Worm (Caenorhabditis elegans) whole organism, young adult: ENCODE data around the gene imp-2.

ENCODE experiments used
- F10E7.11 ChIP-seq: sonication (generic microtip); optimal IDR thresholded peaks from 2 replicates; lab custom pipeline; 2017; ENCODE audit warnings: mild to moderate bottlenecking, missing genetic modification characterization, moderate library complexity, missing compliant biosample characterization
- F23B12.7 ChIP-seq: sonication (generic microtip); optimal IDR thresholded peaks from 2 replicates; lab custom pipeline; 2017; ENCODE audit warnings: missing genetic modification characterization, mild to moderate bottlenecking, missing compliant biosample characterization, antibody characterized with exemption, moderate library complexity; ENCODE audit not compliant: insufficient read depth
- F37B4.10 ChIP-seq: fragments of 200-800 bp; sonication (Bioruptor generic); IDR thresholded peaks from 2 replicates; pipeline ENCODE4 v1.3.6; 2022; ENCODE audit warnings: missing genetic modification characterization, missing compliant biosample characterization
- F39B2.1 ChIP-seq: fragments of 200-800 bp; sonication (Bioruptor generic); IDR thresholded peaks from 2 replicates; pipeline ENCODE4 v1.3.6; 2022; ENCODE audit warnings: missing genetic modification reagents, missing genetic modification characterization, missing compliant biosample characterization
- F49E8.2 ChIP-seq: sonication (generic microtip); optimal IDR thresholded peaks from 3 replicates; lab custom pipeline; 2017; ENCODE audit warnings: missing genetic modification characterization, mild to moderate bottlenecking, missing compliant biosample characterization, antibody characterized with exemption, moderate library complexity; ENCODE audit not compliant: insufficient read depth
- F55B11.4 ChIP-seq: sonication (generic microtip); optimal IDR thresholded peaks from 2 replicates; lab custom pipeline; 2016; ENCODE audit warnings: missing compliant biosample characterization, missing genetic modification characterization, borderline replicate concordance; ENCODE audit not compliant: insufficient read depth
- F57A8.1 ChIP-seq: fragments of 200-800 bp; sonication (Bioruptor generic); optimal IDR thresholded peaks from 2 replicates; lab custom pipeline; 2018; ENCODE audit warnings: mild to moderate bottlenecking, missing genetic modification characterization, moderate library complexity, missing compliant biosample characterization
- Y53G8AR.9 ChIP-seq: fragments of 200-800 bp; sonication (Bioruptor generic); conservative IDR thresholded peaks from 2 replicates; pipeline ENCODE4 v1.3.6; 2022; ENCODE audit warnings: missing genetic modification reagents, missing genetic modification characterization, missing compliant biosample characterization
- Y79H2A.3 ChIP-seq: fragments of 200-800 bp; sonication (Bioruptor generic); conservative IDR thresholded peaks from 2 replicates; pipeline ENCODE4 v1.3.6; 2022; ENCODE audit warnings: missing genetic modification reagents, missing genetic modification characterization, missing compliant biosample characterization
- ama-1 ChIP-seq, 3 experiments: fragments of 150-350 bp in 1 of 3; sonication (generic microtip) in 2 of 3; optimal IDR thresholded peaks; 2 replicates each; lab custom pipeline; 2014 to 2018; ENCODE audit warnings: missing biosample characterization in 2 of 3, missing genetic modification characterization in 2 of 3, missing genetic modification reagents in 2 of 3
- athp-1 ChIP-seq: sonication (generic microtip); optimal IDR thresholded peaks from 2 replicates; lab custom pipeline; 2017; ENCODE audit warnings: mild to moderate bottlenecking, missing genetic modification characterization, missing compliant biosample characterization
- attf-5 ChIP-seq: fragments of 200-800 bp; sonication (Bioruptor generic); optimal IDR thresholded peaks from 2 replicates; lab custom pipeline; 2018; ENCODE audit warnings: mild to moderate bottlenecking, missing genetic modification characterization, missing compliant biosample characterization
- bed-2 ChIP-seq: fragments of 200-800 bp; sonication (Bioruptor generic); IDR thresholded peaks from 2 replicates; pipeline ENCODE4 v1.3.6; 2022; ENCODE audit warnings: missing genetic modification reagents, missing genetic modification characterization, missing compliant biosample characterization
- cebp-1 ChIP-seq, 2 experiments: fragments of 200-800 bp in 1 of 2; sonication (Bioruptor generic) in 1 of 2; sonication (generic microtip) in 1 of 2; IDR thresholded peaks in 1 of 2; optimal IDR thresholded peaks in 1 of 2; 2 replicates each; pipeline versions ENCODE4 v1.3.6 to Lab custom; 2017 to 2022; ENCODE audit warnings: missing compliant biosample characterization in 2 of 2, missing genetic modification characterization in 2 of 2, mild to moderate bottlenecking in 1 of 2, missing genetic modification reagents in 1 of 2, moderate library complexity in 1 of 2
- die-1 ChIP-seq: sonication (generic microtip); optimal IDR thresholded peaks from 2 replicates; lab custom pipeline; 2016; ENCODE audit warnings: missing genotype, mild to moderate bottlenecking, missing genetic modification characterization, missing compliant biosample characterization
- dox-1 ChIP-seq: fragments of 200-800 bp; sonication (Bioruptor generic); IDR thresholded peaks from 2 replicates; pipeline ENCODE4 v1.3.6; 2022; ENCODE audit warnings: missing genetic modification reagents, missing genetic modification characterization, missing compliant biosample characterization
- egl-18 ChIP-seq: fragments of 200-800 bp; sonication (Bioruptor generic); IDR thresholded peaks from 2 replicates; pipeline ENCODE4 v1.3.6; 2022; ENCODE audit warnings: missing genetic modification reagents, missing genetic modification characterization, missing compliant biosample characterization
- ekl-4 ChIP-seq: fragments of 200-800 bp; sonication (Bioruptor generic); IDR thresholded peaks from 2 replicates; pipeline ENCODE4 v1.3.6; 2022; ENCODE audit warnings: missing genetic modification reagents, missing genetic modification characterization, missing compliant biosample characterization
- gei-17 ChIP-seq: fragments of 200-800 bp; sonication (Bioruptor generic); optimal IDR thresholded peaks from 2 replicates; lab custom pipeline; 2018; ENCODE audit warnings: mild to moderate bottlenecking, missing genetic modification characterization, missing compliant biosample characterization
- hrde-1 ChIP-seq: sonication (generic microtip); optimal IDR thresholded peaks from 2 replicates; lab custom pipeline; 2016; ENCODE audit warnings: missing genetic modification characterization, mild to moderate bottlenecking, missing compliant biosample characterization, moderate library complexity, missing genotype, missing genetic modification reagents, borderline replicate concordance
- let-607 ChIP-seq, 2 experiments: fragments of 200-800 bp in 1 of 2; sonication (Bioruptor generic) in 1 of 2; sonication (generic microtip) in 1 of 2; optimal IDR thresholded peaks; 2 replicates each; lab custom pipeline; 2016 to 2018; ENCODE audit warnings: mild to moderate bottlenecking in 2 of 2, missing compliant biosample characterization in 2 of 2, missing genetic modification characterization in 2 of 2, moderate library complexity in 2 of 2, missing genotype in 1 of 2
- lin-40 ChIP-seq: sonication (generic microtip); optimal IDR thresholded peaks from 2 replicates; lab custom pipeline; 2016; ENCODE audit warnings: missing genetic modification characterization, mild to moderate bottlenecking, missing compliant biosample characterization, missing genotype, missing genetic modification reagents
- lin-54 ChIP-seq: fragments of 200-800 bp; sonication (Bioruptor generic); optimal IDR thresholded peaks from 2 replicates; lab custom pipeline; 2018; ENCODE audit warnings: mild to moderate bottlenecking, missing genetic modification characterization, missing compliant biosample characterization
- lsl-1 ChIP-seq: fragments of 200-800 bp; sonication (Bioruptor generic); optimal IDR thresholded peaks from 2 replicates; lab custom pipeline; 2018; ENCODE audit warnings: mild to moderate bottlenecking, missing genetic modification characterization, moderate library complexity, missing compliant biosample characterization
- madf-10 ChIP-seq: sonication (generic microtip); optimal IDR thresholded peaks from 2 replicates; lab custom pipeline; 2016; ENCODE audit warnings: mild to moderate bottlenecking, missing genetic modification characterization, missing compliant biosample characterization
- madf-3 ChIP-seq: fragments of 200-800 bp; sonication (Bioruptor generic); IDR thresholded peaks from 2 replicates; pipeline ENCODE4 v1.3.6; 2022; ENCODE audit warnings: missing genetic modification reagents, missing genetic modification characterization, missing compliant biosample characterization
- madf-6 ChIP-seq: fragments of 200-800 bp; sonication (Bioruptor generic); IDR thresholded peaks from 2 replicates; pipeline ENCODE4 v1.3.6; 2022; ENCODE audit warnings: missing genetic modification reagents, missing genetic modification characterization, missing compliant biosample characterization
- mxl-1 ChIP-seq: sonication (generic microtip); optimal IDR thresholded peaks from 2 replicates; lab custom pipeline; 2016; ENCODE audit warnings: missing genetic modification characterization, missing compliant biosample characterization
- nfya-1 ChIP-seq: sonication (generic microtip); optimal IDR thresholded peaks from 2 replicates; lab custom pipeline; 2017; ENCODE audit warnings: antibody characterized with exemption, missing compliant biosample characterization, missing genetic modification characterization, borderline replicate concordance; ENCODE audit not compliant: insufficient read depth
- nfya-2 ChIP-seq: fragments of 200-800 bp; sonication (Bioruptor generic); IDR thresholded peaks from 2 replicates; pipeline ENCODE4 v1.3.6; 2022; ENCODE audit warnings: missing genetic modification reagents, missing genetic modification characterization, missing compliant biosample characterization
- nfyb-1 ChIP-seq: fragments of 200-800 bp; sonication (Bioruptor generic); IDR thresholded peaks from 2 replicates; pipeline ENCODE4 v1.3.6; 2022; ENCODE audit warnings: missing genetic modification reagents, missing genetic modification characterization, missing compliant biosample characterization
- rec-8 ChIP-seq, 2 experiments: sonication (generic microtip); optimal IDR thresholded peaks; 2 replicates each; lab custom pipeline; 2016; ENCODE audit warnings: mild to moderate bottlenecking in 2 of 2, missing genetic modification characterization in 2 of 2, missing genetic modification reagents in 2 of 2, missing genotype in 2 of 2, missing biosample characterization in 1 of 2, missing compliant biosample characterization in 1 of 2, moderate library complexity in 1 of 2
- sea-2 ChIP-seq: fragments of 200-800 bp; sonication (Bioruptor generic); IDR thresholded peaks from 2 replicates; pipeline ENCODE4 v1.3.6; 2022; ENCODE audit warnings: missing genetic modification characterization, missing compliant biosample characterization
- snpc-1.3 ChIP-seq: sonication (generic microtip); optimal IDR thresholded peaks from 2 replicates; lab custom pipeline; 2017; ENCODE audit warnings: missing genetic modification characterization, mild to moderate bottlenecking, missing compliant biosample characterization, antibody characterized with exemption, moderate library complexity, missing genotype, missing genetic modification reagents; ENCODE audit not compliant: insufficient read depth
- xnd-1 ChIP-seq: sonication (generic microtip); optimal IDR thresholded peaks from 2 replicates; lab custom pipeline; 2016; ENCODE audit warnings: missing genotype, missing genetic modification reagents, missing genetic modification characterization, missing compliant biosample characterization

The imp-2 gene

DNA sequence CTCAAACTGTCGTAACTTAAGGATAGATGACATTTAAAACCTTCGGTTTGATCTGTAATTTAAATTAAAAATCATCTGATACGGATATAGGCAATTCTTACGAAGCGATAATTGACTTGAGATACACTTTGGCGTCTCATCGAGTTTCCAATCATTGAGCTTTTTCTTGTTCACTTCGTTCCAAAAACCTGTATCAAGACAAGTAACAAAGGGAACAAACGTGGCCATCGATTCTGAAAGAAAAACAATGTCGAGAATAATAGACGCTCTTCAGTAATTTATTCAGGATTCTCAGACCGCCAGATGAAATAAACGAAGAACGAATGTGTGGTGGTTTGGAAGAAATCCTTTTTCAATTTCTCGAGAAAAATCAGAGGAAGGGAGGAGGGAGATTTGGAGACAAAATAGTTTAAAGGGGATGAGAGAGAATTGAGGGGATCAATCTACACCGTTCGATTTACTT, 37.8 kb downstream of the imp-2 start, which contains the start of gene atg-7 (continued):
- TF ChIP-seq nfya-1 (tag; lab: Kevin White, UChicago): no peak
- TF ChIP-seq mxl-1 (tag; lab: Kevin White, UChicago): no peak
- no peak for TF ChIP-seq bed-2 (GFP tag; lab: Robert Waterston, UW)
- TF ChIP-seq nfya-2: no peak
- TF ChIP-seq snpc-1.3 (tag; lab: Kevin White, UChicago): peak; percentile 1
- peak in 1 of 2 experiments; percentile 31 for TF ChIP-seq let-607 (tag; optimal IDR thresholded peaks at IDR 0.05; lab: Kevin White, UChicago)
- no peak for TF ChIP-seq Y79H2A.3 (GFP tag; lab: Robert Waterston, UW)
- peak in 1 of 2 experiments; percentile 8 for TF ChIP-seq rec-8 (tag; optimal IDR thresholded peaks at IDR 0.05; lab: Kevin White, UChicago)
- TF ChIP-seq ekl-4 (GFP tag; lab: Robert Waterston, UW): peak; percentile 78
- peak; percentile 63; the same call in 1 of the 2 replicates for TF ChIP-seq nfyb-1 (GFP tag; lab: Robert Waterston, UW)
- TF ChIP-seq lsl-1: peak; percentile 17
- no peak for TF ChIP-seq sea-2
- no peak for TF ChIP-seq cebp-1 (GFP tag; IDR thresholded peaks at IDR 0.05; lab: Robert Waterston, UW)
- peak; percentile 40 for TF ChIP-seq cebp-1 (tag; optimal IDR thresholded peaks at IDR 0.05; lab: Kevin White, UChicago)
- peak; percentile 60 for TF ChIP-seq F10E7.11 (tag; lab: Kevin White, UChicago)
- peak; percentile 39 for TF ChIP-seq madf-6 (GFP tag; lab: Robert Waterston, UW)
- peak; percentile 43 for TF ChIP-seq lin-54 (GFP tag; lab: Kevin White, UChicago)
- TF ChIP-seq dox-1 (GFP tag; lab: Robert Waterston, UW): no peak
- peak; percentile 92 for TF ChIP-seq ama-1 (optimal IDR thresholded peaks at IDR 0.05; lab: Kevin White, UChicago)
- peak; percentile 31 to 64 for TF ChIP-seq ama-1 (GFP tag; optimal IDR thresholded peaks at IDR 0.05; lab: Kevin White, UChicago)
- TF ChIP-seq lin-40: peak; percentile 14
- TF ChIP-seq gei-17 (GFP tag; lab: Kevin White, UChicago): peak; percentile 4
- TF ChIP-seq die-1: peak; percentile 20
- TF ChIP-seq F39B2.1 (GFP tag; lab: Robert Waterston, UW): no peak
- TF ChIP-seq F57A8.1 (GFP tag; lab: Kevin White, UChicago): no peak
- TF ChIP-seq F55B11.4 (tag; lab: Kevin White, UChicago): no peak
- peak; percentile 28 for TF ChIP-seq xnd-1
- no peak for TF ChIP-seq F37B4.10 (GFP tag; lab: Robert Waterston, UW)
- TF ChIP-seq athp-1 (tag; lab: Kevin White, UChicago): peak; percentile 35
- TF ChIP-seq F49E8.2 (tag; lab: Kevin White, UChicago): peak; percentile 80
- TF ChIP-seq F23B12.7 (tag; lab: Kevin White, UChicago): no peak
- TF ChIP-seq hrde-1 (tag; lab: Kevin White, UChicago): peak; percentile 74
- TF ChIP-seq madf-10 (tag; lab: Kevin White, UChicago): no peak
- TF ChIP-seq Y53G8AR.9 (GFP tag; lab: Robert Waterston, UW): peak; percentile 40; the same call in 1 of the 2 replicates
- TF ChIP-seq attf-5 (GFP tag; lab: Kevin White, UChicago): peak; percentile 15
- TF ChIP-seq egl-18: no peak

DNA sequence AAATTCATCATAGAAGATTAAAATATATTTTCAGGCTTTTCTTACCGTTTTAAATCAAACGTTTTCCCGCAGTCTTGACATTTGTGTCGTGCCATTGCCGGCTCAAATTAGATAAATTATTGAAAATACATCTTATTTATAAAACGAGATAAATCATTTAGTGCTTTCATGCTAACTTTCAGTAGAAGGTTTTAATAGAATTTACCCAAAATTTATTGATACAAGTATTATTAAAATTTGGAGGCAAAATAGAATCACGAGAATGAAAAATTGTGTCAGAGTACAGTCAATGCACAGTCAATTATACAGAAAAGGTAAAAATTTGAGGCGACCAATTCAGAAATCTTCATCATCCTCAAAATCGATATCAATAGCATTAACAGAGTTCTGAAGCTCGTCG, 40.2 kb downstream of the imp-2 start, which contains the start of gene Y5F2A.4:
TSS of gene Y5F2A.4 (minus strand) at position 101 of the 400 bp plus-strand sequence.
- TF ChIP-seq madf-3 (GFP tag; lab: Robert Waterston, UW): no peak
